Worm (Caenorhabditis elegans) whole organism, mixed stage, embryonic: ENCODE data around the gene srh-47.

Experiments
- bed-3 ChIP-seq: fragments of 200-800 bp; sonication (Bioruptor generic); optimal IDR thresholded peaks from 3 replicates; lab custom pipeline; 2018; ENCODE audit warnings: mild to moderate bottlenecking, missing genetic modification characterization, moderate library complexity, missing compliant biosample characterization
- blmp-1 ChIP-seq: fragments of 150-350 bp; optimal IDR thresholded peaks from 2 replicates; lab custom pipeline; 2014; ENCODE audit warnings: missing biosample characterization, missing genetic modification characterization
- ceh-39 ChIP-seq: fragments of 150-350 bp; optimal IDR thresholded peaks from 2 replicates; lab custom pipeline; 2014; ENCODE audit warnings: missing biosample characterization, missing genetic modification characterization
- ceh-43 ChIP-seq: fragments of 200-800 bp; sonication (Bioruptor generic); optimal IDR thresholded peaks from 2 replicates; lab custom pipeline; 2018; ENCODE audit warnings: mild to moderate bottlenecking, missing genetic modification characterization, moderate library complexity, missing compliant biosample characterization
- ces-1 ChIP-seq: fragments of 150-350 bp; optimal IDR thresholded peaks from 2 replicates; lab custom pipeline; 2014; ENCODE audit warnings: missing biosample characterization, missing genetic modification reagents, missing genetic modification characterization
- cnd-1 ChIP-seq: fragments of 200-800 bp; sonication (Bioruptor generic); optimal IDR thresholded peaks from 2 replicates; lab custom pipeline; 2018; ENCODE audit warnings: mild to moderate bottlenecking, missing genetic modification characterization, missing compliant biosample characterization
- elt-1 ChIP-seq: sonication (generic microtip); optimal IDR thresholded peaks from 2 replicates; lab custom pipeline; 2017; ENCODE audit warnings: missing genetic modification characterization, mild to moderate bottlenecking, missing compliant biosample characterization, antibody characterized with exemption, moderate library complexity, borderline replicate concordance; ENCODE audit not compliant: insufficient read depth
- elt-3 ChIP-seq: fragments of 150-350 bp; optimal IDR thresholded peaks from 2 replicates; lab custom pipeline; 2014; ENCODE audit warnings: missing biosample characterization, missing genetic modification characterization
- flh-1 ChIP-seq: fragments of 200-800 bp; sonication (Bioruptor generic); optimal IDR thresholded peaks from 2 replicates; lab custom pipeline; 2018; ENCODE audit warnings: mild to moderate bottlenecking, missing genetic modification characterization, moderate library complexity, missing compliant biosample characterization
- ham-2 ChIP-seq: fragments of 200-800 bp; sonication (Bioruptor generic); optimal IDR thresholded peaks from 2 replicates; lab custom pipeline; 2018; ENCODE audit warnings: mild to moderate bottlenecking, missing genetic modification characterization, missing compliant biosample characterization
- hlh-1 ChIP-seq: fragments of 150-350 bp; optimal IDR thresholded peaks from 2 replicates; lab custom pipeline; 2014; ENCODE audit warnings: missing biosample characterization, missing genetic modification reagents, missing genetic modification characterization
- lin-13 ChIP-seq: fragments of 150-350 bp; optimal IDR thresholded peaks from 2 replicates; lab custom pipeline; 2014; ENCODE audit warnings: missing biosample characterization, missing genetic modification characterization
- lin-32 ChIP-seq: fragments of 200-800 bp; sonication (Bioruptor generic); optimal IDR thresholded peaks from 2 replicates; lab custom pipeline; 2018; ENCODE audit warnings: mild to moderate bottlenecking, missing genetic modification characterization, missing compliant biosample characterization
- mab-5 ChIP-seq: fragments of 150-350 bp; optimal IDR thresholded peaks from 2 replicates; lab custom pipeline; 2014; ENCODE audit warnings: missing biosample characterization, missing genetic modification characterization
- mep-1 ChIP-seq: fragments of 150-350 bp; optimal IDR thresholded peaks from 2 replicates; lab custom pipeline; 2017; ENCODE audit warnings: missing biosample characterization, missing genetic modification reagents, missing genetic modification characterization, inconsistent platforms
- mls-2 ChIP-seq: sonication (generic microtip); optimal IDR thresholded peaks from 2 replicates; lab custom pipeline; 2016; ENCODE audit warnings: mild to moderate bottlenecking, missing genetic modification characterization, moderate library complexity, missing compliant biosample characterization
- nhr-12 ChIP-seq: fragments of 150-350 bp; optimal IDR thresholded peaks from 2 replicates; lab custom pipeline; 2014; ENCODE audit warnings: missing biosample characterization, missing genetic modification characterization
- nhr-2 ChIP-seq: fragments of 150-350 bp; optimal IDR thresholded peaks from 2 replicates; lab custom pipeline; 2014; ENCODE audit warnings: missing biosample characterization, missing genetic modification characterization
- nhr-237 ChIP-seq: fragments of 150-350 bp; optimal IDR thresholded peaks from 2 replicates; lab custom pipeline; 2014; ENCODE audit warnings: missing biosample characterization, missing genetic modification characterization
- nhr-28 ChIP-seq: fragments of 150-350 bp; optimal IDR thresholded peaks from 2 replicates; lab custom pipeline; 2014; ENCODE audit warnings: missing biosample characterization, missing genetic modification characterization
- nhr-76 ChIP-seq: sonication (generic microtip); optimal IDR thresholded peaks from 2 replicates; lab custom pipeline; 2017; ENCODE audit warnings: missing biosample characterization, missing genetic modification characterization
- pha-4 ChIP-seq: fragments of 150-350 bp; optimal IDR thresholded peaks from 2 replicates; lab custom pipeline; 2018; ENCODE audit warnings: missing biosample characterization, missing genetic modification reagents, missing genetic modification characterization
- sem-2 ChIP-seq: fragments of 200-800 bp; sonication (Bioruptor generic); optimal IDR thresholded peaks from 2 replicates; lab custom pipeline; 2018; ENCODE audit warnings: mild to moderate bottlenecking, missing genetic modification characterization, missing compliant biosample characterization
- snpc-4 ChIP-seq: fragments of 150-350 bp; optimal IDR thresholded peaks from 2 replicates; lab custom pipeline; 2014; ENCODE audit warnings: missing biosample characterization, missing genetic modification characterization
- sptf-1 ChIP-seq: sonication (generic microtip); optimal IDR thresholded peaks from 2 replicates; lab custom pipeline; 2017; ENCODE audit warnings: mild to moderate bottlenecking, missing genetic modification characterization, moderate library complexity, missing compliant biosample characterization
- tbx-8 ChIP-seq: fragments of 200-800 bp; sonication (Bioruptor generic); optimal IDR thresholded peaks from 2 replicates; lab custom pipeline; 2018; ENCODE audit warnings: mild to moderate bottlenecking, missing genetic modification characterization, moderate library complexity, missing compliant biosample characterization
- unc-120 ChIP-seq: sonication (generic microtip); optimal IDR thresholded peaks from 2 replicates; lab custom pipeline; 2017; ENCODE audit warnings: missing genetic modification characterization, missing compliant biosample characterization; ENCODE audit not compliant: poor library complexity, severe bottlenecking
- unc-39 ChIP-seq: fragments of 150-350 bp; optimal IDR thresholded peaks from 2 replicates; lab custom pipeline; 2014; ENCODE audit warnings: missing biosample characterization, missing genetic modification characterization
- unc-62 ChIP-seq: fragments of 150-350 bp; optimal IDR thresholded peaks from 2 replicates; lab custom pipeline; 2014; ENCODE audit warnings: missing biosample characterization, missing genetic modification reagents, missing genetic modification characterization
- zip-8 ChIP-seq: fragments of 150-350 bp; optimal IDR thresholded peaks from 2 replicates; lab custom pipeline; 2014; ENCODE audit warnings: missing biosample characterization, missing genetic modification characterization
- ztf-11 ChIP-seq: fragments of 150-350 bp; optimal IDR thresholded peaks from 2 replicates; lab custom pipeline; 2014; ENCODE audit warnings: missing biosample characterization, missing genetic modification characterization

The srh-47 gene

ce11 chrV:11272848-11273247 is 27.6 kb downstream of the srh-47 start, which contains the start of gene clec-223:
TSS of gene clec-223 (plus strand) at chrV:11273148.
- no peak for TF ChIP-seq zip-8 (tag; lab: Kevin White, UChicago)
- no peak for TF ChIP-seq hlh-1 (tag; lab: Kevin White, UChicago)
- no peak for TF ChIP-seq lin-13 (tag; lab: Kevin White, UChicago)
- TF ChIP-seq ceh-39: no peak
- TF ChIP-seq elt-3: no peak
- no peak for TF ChIP-seq nhr-76 (tag; lab: Kevin White, UChicago)
- no peak for TF ChIP-seq unc-62
- TF ChIP-seq mab-5 (tag; lab: Kevin White, UChicago): no peak
- no peak for TF ChIP-seq ces-1 (GFP tag; lab: Kevin White, UChicago)
- TF ChIP-seq nhr-28 (tag; lab: Kevin White, UChicago): no peak

ce11 chrV:11271051-11271450 is 29.4 kb downstream of the srh-47 start, which contains the start of gene clec-222:
TSS of gene clec-222 (plus strand) at chrV:11271351.
- TF ChIP-seq unc-39 (tag; lab: Kevin White, UChicago): no peak

ce11 chrV:11268791-11269190 is 31.6 kb downstream of the srh-47 start, which contains the start of gene str-115:
TSS of gene str-115 (plus strand) at chrV:11269091.
- TF ChIP-seq mls-2 (tag; lab: Kevin White, UChicago) (no peak), tbx-8 (GFP tag; lab: Kevin White, UChicago) (no peak), ceh-43 (GFP tag; lab: Kevin White, UChicago) (no peak), nhr-76 (tag; lab: Kevin White, UChicago) (no peak), unc-120 (tag; lab: Kevin White, UChicago) (no peak), ces-1 (GFP tag; lab: Kevin White, UChicago) (no peak), mep-1 (tag; lab: Kevin White, UChicago) (no peak), elt-3 (no peak), lin-32 (GFP tag; lab: Kevin White, UChicago) (no peak), blmp-1 (tag; lab: Kevin White, UChicago) (no peak), nhr-28 (tag; lab: Kevin White, UChicago) (no peak), sptf-1 (tag; lab: Kevin White, UChicago) (no peak), hlh-1 (tag; lab: Kevin White, UChicago) (no peak)
- TF ChIP-seq, all 35 proteins: peak for 0

- no peak for TF ChIP-seq nhr-237 (tag; lab: Kevin White, UChicago)
- no peak for TF ChIP-seq elt-1 (tag; lab: Kevin White, UChicago)
- TF ChIP-seq flh-1: no peak
- no peak for TF ChIP-seq zip-8 (tag; lab: Kevin White, UChicago)
- no peak for TF ChIP-seq ham-2
- no peak for TF ChIP-seq sem-2 (GFP tag; lab: Kevin White, UChicago)
- TF ChIP-seq nhr-12 (tag; lab: Kevin White, UChicago): no peak
- no peak for TF ChIP-seq lin-13 (tag; lab: Kevin White, UChicago)
- TF ChIP-seq blmp-1 (tag; lab: Kevin White, UChicago): no peak
- TF ChIP-seq nhr-28 (tag; lab: Kevin White, UChicago): no peak
- no peak for TF ChIP-seq nhr-2 (tag; lab: Kevin White, UChicago)
- no peak for TF ChIP-seq snpc-4 (tag; lab: Kevin White, UChicago)
- no peak for TF ChIP-seq bed-3
- no peak for TF ChIP-seq lin-32 (GFP tag; lab: Kevin White, UChicago)
- TF ChIP-seq unc-62: no peak
- no peak for TF ChIP-seq tbx-8 (GFP tag; lab: Kevin White, UChicago)
- TF ChIP-seq pha-4: no peak
- no peak for TF ChIP-seq ztf-11 (tag; lab: Kevin White, UChicago)
- no peak for TF ChIP-seq mab-5 (tag; lab: Kevin White, UChicago)
- TF ChIP-seq ceh-39: no peak
Observed at ce11 chrV:11266681-11267080, 33.8 kb downstream of the srh-47 start, which contains the start of gene str-116. TSS of gene str-116 (plus strand) at chrV:11266981.

ce11 chrV:11265482-11265881 is 35.0 kb downstream of the srh-47 start, which contains the start of gene cln-3.1:
TSS of gene cln-3.1 (minus strand) at chrV:11265652.
- TF ChIP-seq elt-3: no peak
- no peak for TF ChIP-seq unc-62
- no peak for TF ChIP-seq nhr-76 (tag; lab: Kevin White, UChicago)
- no peak for TF ChIP-seq hlh-1 (tag; lab: Kevin White, UChicago)
- TF ChIP-seq nhr-237 (tag; lab: Kevin White, UChicago): no peak
- no peak for TF ChIP-seq unc-39 (tag; lab: Kevin White, UChicago)
- no peak for TF ChIP-seq unc-120 (tag; lab: Kevin White, UChicago)
- no peak for TF ChIP-seq cnd-1 (tag; lab: Kevin White, UChicago)
